Worm (Caenorhabditis elegans) whole organism, L3 larva: ENCODE results near the gene rha-1.

Experiments
- ZK546.5 ChIP-seq: sonication (generic microtip); optimal IDR thresholded peaks from 2 replicates; lab custom pipeline; 2017; ENCODE audit warnings: missing biosample characterization, missing genetic modification characterization
- daf-12 ChIP-seq: fragments of 150-350 bp; optimal IDR thresholded peaks from 2 replicates; lab custom pipeline; 2014; ENCODE audit warnings: missing biosample characterization, missing genetic modification reagents, missing genetic modification characterization
- eor-1 ChIP-seq, 2 experiments: fragments of 150-350 bp; optimal IDR thresholded peaks; 2 replicates each; lab custom pipeline; 2014 to 2018; ENCODE audit warnings: missing biosample characterization in 2 of 2, missing genetic modification characterization in 2 of 2
- fos-1 ChIP-seq: fragments of 150-350 bp; optimal IDR thresholded peaks from 2 replicates; lab custom pipeline; 2014; ENCODE audit warnings: missing biosample characterization, missing genetic modification characterization
- nhr-23 ChIP-seq: fragments of 150-350 bp; optimal IDR thresholded peaks from 2 replicates; lab custom pipeline; 2014; ENCODE audit warnings: missing biosample characterization, missing genetic modification reagents, missing genetic modification characterization
- nhr-25 ChIP-seq: sonication (generic microtip); optimal IDR thresholded peaks from 2 replicates; lab custom pipeline; 2017; ENCODE audit warnings: missing biosample characterization, missing genetic modification characterization
- nhr-28 ChIP-seq: fragments of 150-350 bp; optimal IDR thresholded peaks from 2 replicates; lab custom pipeline; 2014; ENCODE audit warnings: missing biosample characterization, missing genetic modification characterization
- unc-62 ChIP-seq: fragments of 150-350 bp; sonication (generic microtip); optimal IDR thresholded peaks from 4 replicates; lab custom pipeline; 2014; ENCODE audit warnings: missing biosample characterization, missing genetic modification reagents, missing genetic modification characterization
- ztf-11 ChIP-seq: fragments of 150-350 bp; optimal IDR thresholded peaks from 2 replicates; lab custom pipeline; 2014; ENCODE audit warnings: missing biosample characterization, missing genetic modification characterization

ce11 chrII:8853238-8853637 is 30.2 kb downstream of the rha-1 start:
- TF ChIP-seq fos-1 (tag; lab: Kevin White, UChicago) (no peak), nhr-23 (tag; lab: Kevin White, UChicago) (no peak), nhr-25 (tag; lab: Kevin White, UChicago) (no peak), daf-12 (no peak), eor-1 (tag; optimal IDR thresholded peaks at IDR 0.05; lab: Kevin White, UChicago) (no peak), nhr-28 (tag; lab: Kevin White, UChicago) (no peak), unc-62 (GFP tag; lab: Kevin White, UChicago) (no peak), ztf-11 (no peak), ZK546.5 (tag; lab: Kevin White, UChicago) (no peak)
